Fruit fly (Drosophila melanogaster) whole organism, embryonic: ENCODE data around the gene CG4730.

Experiments
- BEAF-32 ChIP-seq: fragments of 200-800 bp; sonication (Bioruptor generic); optimal IDR thresholded peaks from 3 replicates; lab custom pipeline; 2017; ENCODE audit warnings: missing biosample characterization, missing genetic modification characterization, mild to moderate bottlenecking, moderate library complexity, missing genetic modification reagents
- Bgb ChIP-seq: fragments of 200-800 bp; sonication (Bioruptor generic); IDR thresholded peaks from 2 replicates; pipeline ENCODE4 v1.3.6; 2022; ENCODE audit warnings: missing biosample characterization, missing genetic modification characterization; ENCODE audit not compliant: partially characterized antibody
- C15 ChIP-seq: fragments of 200-800 bp; sonication (Bioruptor generic); IDR thresholded peaks from 3 replicates; pipeline ENCODE4 v1.3.6; 2022; ENCODE audit warnings: missing biosample characterization, missing genetic modification characterization
- CG10209 ChIP-seq: fragments of 200-800 bp; sonication (Bioruptor generic); optimal IDR thresholded peaks from 3 replicates; lab custom pipeline; 2017; ENCODE audit warnings: missing biosample characterization, mild to moderate bottlenecking, missing genetic modification characterization, missing genetic modification reagents
- CG1024 ChIP-seq: fragments of 200-800 bp; sonication (Bioruptor generic); IDR thresholded peaks from 2 replicates; pipeline ENCODE4 v1.3.6; 2022; ENCODE audit warnings: missing biosample characterization, missing genetic modification characterization
- CG10431 ChIP-seq: fragments of 200-800 bp; sonication (Bioruptor generic); optimal IDR thresholded peaks from 3 replicates; lab custom pipeline; 2018; ENCODE audit warnings: missing biosample characterization, mild to moderate bottlenecking, missing genetic modification characterization
- CG13287 ChIP-seq: fragments of 200-800 bp; sonication (Bioruptor generic); IDR thresholded peaks from 2 replicates; pipeline ENCODE4 v1.3.6; 2022; ENCODE audit warnings: missing biosample characterization, missing genetic modification characterization; ENCODE audit not compliant: partially characterized antibody
- CG15073 ChIP-seq: fragments of 200-800 bp; sonication (Bioruptor generic); optimal IDR thresholded peaks from 2 replicates; lab custom pipeline; 2016; ENCODE audit warnings: missing biosample characterization, missing genetic modification characterization
- CG15269 ChIP-seq: fragments of 200-800 bp; sonication (Bioruptor generic); optimal IDR thresholded peaks from 2 replicates; lab custom pipeline; 2018; ENCODE audit warnings: missing biosample characterization, mild to moderate bottlenecking, missing genetic modification characterization, moderate library complexity
- CG15514 ChIP-seq: fragments of 200-800 bp; sonication (Bioruptor generic); optimal IDR thresholded peaks from 3 replicates; lab custom pipeline; 2017; ENCODE audit warnings: missing biosample characterization, missing genetic modification characterization, mild to moderate bottlenecking, moderate library complexity, missing genetic modification reagents
- CG2678 ChIP-seq: fragments of 200-800 bp; sonication (Bioruptor generic); optimal IDR thresholded peaks from 3 replicates; lab custom pipeline; 2019; ENCODE audit warnings: missing biosample characterization, mild to moderate bottlenecking, missing genetic modification characterization, moderate library complexity
- CG3407 ChIP-seq: fragments of 200-800 bp; sonication (Bioruptor generic); optimal IDR thresholded peaks from 2 replicates; lab custom pipeline; 2018; ENCODE audit warnings: missing biosample characterization, mild to moderate bottlenecking, missing genetic modification characterization
- CG3995 ChIP-seq: fragments of 200-800 bp; sonication (Bioruptor generic); optimal IDR thresholded peaks from 3 replicates; lab custom pipeline; 2016; ENCODE audit warnings: missing biosample characterization, missing genetic modification characterization
- CG4854 ChIP-seq: fragments of 200-800 bp; sonication (Bioruptor generic); optimal IDR thresholded peaks from 2 replicates; lab custom pipeline; 2016; ENCODE audit warnings: missing biosample characterization, missing genetic modification characterization, inconsistent platforms
- CG5245 ChIP-seq: fragments of 200-800 bp; sonication (Bioruptor generic); optimal IDR thresholded peaks from 3 replicates; lab custom pipeline; 2016; ENCODE audit warnings: missing biosample characterization, missing genetic modification characterization
- CG5953 ChIP-seq: fragments of 200-800 bp; sonication (Bioruptor generic); IDR thresholded peaks from 2 replicates; pipeline ENCODE4 v1.3.6; 2022; ENCODE audit warnings: missing biosample characterization, missing genetic modification characterization
- CG6175 ChIP-seq: fragments of 200-800 bp; sonication (Bioruptor generic); IDR thresholded peaks from 3 replicates; pipeline ENCODE4 v1.3.6; 2022; ENCODE audit warnings: missing biosample characterization, missing genetic modification characterization
- D ChIP-seq, 2 experiments: fragments of 200-800 bp in 1 of 2; fragments of >200 bp in 1 of 2; sonication (Bioruptor generic) in 1 of 2; optimal IDR thresholded peaks; 2 replicates in 1 of 2; 3 replicates in 1 of 2; lab custom pipeline; 2017; ENCODE audit warnings: mild to moderate bottlenecking in 1 of 2, missing biosample characterization in 1 of 2, missing genetic modification characterization in 1 of 2, missing genetic modification reagents in 1 of 2
- D19A ChIP-seq: fragments of 200-800 bp; optimal IDR thresholded peaks from 3 replicates; lab custom pipeline; 2019; ENCODE audit warnings: missing biosample characterization, mild to moderate bottlenecking, missing genetic modification characterization, moderate library complexity
- Deaf1 ChIP-seq: fragments of 200-800 bp; optimal IDR thresholded peaks from 3 replicates; lab custom pipeline; 2019; ENCODE audit warnings: missing biosample characterization, mild to moderate bottlenecking, missing genetic modification characterization, moderate library complexity
- Dip3 ChIP-seq: fragments of 200-800 bp; sonication (Bioruptor generic); optimal IDR thresholded peaks from 3 replicates; lab custom pipeline; 2016; ENCODE audit warnings: missing biosample characterization, missing genetic modification characterization
- Dll ChIP-seq: fragments of 200-800 bp; sonication (Bioruptor generic); IDR thresholded peaks from 4 replicates; pipeline ENCODE4 v1.3.6; 2022; ENCODE audit warnings: missing biosample characterization, missing genetic modification characterization; ENCODE audit not compliant: partially characterized antibody
- Doc2 ChIP-seq: fragments of 200-800 bp; sonication (Bioruptor generic); IDR thresholded peaks from 2 replicates; pipeline ENCODE4 v1.3.6; 2022; ENCODE audit warnings: missing biosample characterization, missing genetic modification characterization
- Doc3 ChIP-seq: fragments of 200-800 bp; sonication (Bioruptor generic); IDR thresholded peaks from 3 replicates; pipeline ENCODE4 v1.3.6; 2022; ENCODE audit warnings: missing biosample characterization, missing genetic modification characterization; ENCODE audit not compliant: partially characterized antibody
- Drgx ChIP-seq: fragments of 200-800 bp; sonication (Bioruptor generic); IDR thresholded peaks from 2 replicates; pipeline ENCODE4 v1.3.6; 2022; ENCODE audit warnings: missing biosample characterization, missing genetic modification characterization
- E2f1 ChIP-seq: fragments of 200-800 bp; sonication (Bioruptor generic); IDR thresholded peaks from 2 replicates; pipeline ENCODE4 v1.3.6; 2022; ENCODE audit warnings: missing biosample characterization, missing genetic modification characterization
- Ets65A ChIP-seq: fragments of 200-800 bp; sonication (Bioruptor generic); peaks from one replicate; lab custom pipeline; 2016; ENCODE audit warnings: missing biosample characterization, missing genetic modification characterization
- Ets97D ChIP-seq: fragments of 200-800 bp; sonication (Bioruptor generic); optimal IDR thresholded peaks from 3 replicates; lab custom pipeline; 2016; ENCODE audit warnings: missing biosample characterization, missing genetic modification characterization
- Hand ChIP-seq: fragments of 200-800 bp; sonication (Bioruptor generic); optimal IDR thresholded peaks from 2 replicates; lab custom pipeline; 2017; ENCODE audit warnings: mild to moderate bottlenecking, missing biosample characterization, missing genetic modification reagents, missing genetic modification characterization
- Kr ChIP-seq: fragments of 200-800 bp; sonication (Bioruptor generic); optimal IDR thresholded peaks from 2 replicates; lab custom pipeline; 2017; ENCODE audit warnings: missing biosample characterization, mild to moderate bottlenecking, missing genetic modification characterization
- Myb ChIP-seq: fragments of 200-800 bp; sonication (Bioruptor generic); optimal IDR thresholded peaks from 2 replicates; lab custom pipeline; 2016; ENCODE audit warnings: missing biosample characterization, missing genetic modification characterization
- Sox100B ChIP-seq: fragments of 200-800 bp; sonication (Bioruptor generic); optimal IDR thresholded peaks from 3 replicates; lab custom pipeline; 2018; ENCODE audit warnings: missing biosample characterization, mild to moderate bottlenecking, missing genetic modification characterization
- Sox102F ChIP-seq: fragments of 200-800 bp; sonication (Bioruptor generic); optimal IDR thresholded peaks from 2 replicates; lab custom pipeline; 2018; ENCODE audit warnings: missing biosample characterization, mild to moderate bottlenecking, missing genetic modification characterization, moderate library complexity
- Usf ChIP-seq: fragments of 200-800 bp; sonication (Bioruptor generic); optimal IDR thresholded peaks from 2 replicates; lab custom pipeline; 2017; ENCODE audit warnings: missing genotype, missing biosample characterization, missing genetic modification characterization
- cad ChIP-seq: fragments of >200 bp; optimal IDR thresholded peaks from 2 replicates; lab custom pipeline; 2017; ENCODE audit warnings: missing biosample characterization, missing genetic modification characterization
- eyg ChIP-seq: fragments of 200-800 bp; sonication (Bioruptor generic); optimal IDR thresholded peaks from 3 replicates; lab custom pipeline; 2016; ENCODE audit warnings: missing biosample characterization, missing genetic modification characterization
- gfzf ChIP-seq: fragments of 200-800 bp; sonication (Bioruptor generic); optimal IDR thresholded peaks from 2 replicates; lab custom pipeline; 2016; ENCODE audit warnings: missing biosample characterization, mild to moderate bottlenecking, missing genetic modification characterization, moderate library complexity
- gro ChIP-seq: fragments of 200-800 bp; sonication (Bioruptor generic); optimal IDR thresholded peaks from 2 replicates; lab custom pipeline; 2016; ENCODE audit warnings: missing biosample characterization, missing genetic modification characterization
- hbn ChIP-seq: fragments of 200-800 bp; sonication (Bioruptor generic); IDR thresholded peaks from 2 replicates; pipeline ENCODE4 v1.3.6; 2022; ENCODE audit warnings: missing biosample characterization, missing genetic modification characterization; ENCODE audit not compliant: partially characterized antibody
- hth ChIP-seq: fragments of >200 bp; optimal IDR thresholded peaks from 2 replicates; lab custom pipeline; 2017; ENCODE audit warnings: inconsistent platforms
- ken ChIP-seq: fragments of 200-800 bp; sonication (Bioruptor generic); IDR thresholded peaks from 3 replicates; pipeline ENCODE4 v1.3.6; 2022; ENCODE audit warnings: missing biosample characterization, missing genetic modification characterization
- oc ChIP-seq: fragments of 200-800 bp; sonication (Bioruptor generic); optimal IDR thresholded peaks from 2 replicates; lab custom pipeline; 2018; ENCODE audit warnings: missing biosample characterization, mild to moderate bottlenecking, missing genetic modification characterization, moderate library complexity
- p53 ChIP-seq: fragments of 200-800 bp; sonication (Bioruptor generic); optimal IDR thresholded peaks from 2 replicates; lab custom pipeline; 2016; ENCODE audit warnings: missing biosample characterization, missing genetic modification characterization
- repo ChIP-seq: fragments of 200-800 bp; sonication (Bioruptor generic); optimal IDR thresholded peaks from 2 replicates; lab custom pipeline; 2016; ENCODE audit warnings: missing biosample characterization, missing genetic modification characterization
- sima ChIP-seq: fragments of 200-800 bp; sonication (Bioruptor generic); optimal IDR thresholded peaks from 2 replicates; lab custom pipeline; 2016; ENCODE audit warnings: missing biosample characterization, missing genetic modification characterization
- tll ChIP-seq, 2 experiments: fragments of 200-800 bp in 1 of 2; fragments of >200 bp in 1 of 2; sonication (Bioruptor generic) in 1 of 2; optimal IDR thresholded peaks; 2 replicates each; lab custom pipeline; 2017 to 2019; ENCODE audit warnings: missing biosample characterization in 2 of 2, missing genetic modification characterization in 2 of 2, mild to moderate bottlenecking in 1 of 2, moderate library complexity in 1 of 2
- twi ChIP-seq: fragments of 200-800 bp; optimal IDR thresholded peaks from 2 replicates; lab custom pipeline; 2019; ENCODE audit warnings: missing biosample characterization, mild to moderate bottlenecking, missing genetic modification characterization, moderate library complexity
- unpg ChIP-seq: fragments of 200-800 bp; sonication (Bioruptor generic); optimal IDR thresholded peaks from 3 replicates; lab custom pipeline; 2018; ENCODE audit warnings: missing biosample characterization, mild to moderate bottlenecking, missing genetic modification characterization, moderate library complexity
- z ChIP-seq: fragments of 200-800 bp; sonication (Bioruptor generic); IDR thresholded peaks from 3 replicates; pipeline ENCODE4 v1.3.6; 2022; ENCODE audit warnings: missing biosample characterization, missing genetic modification characterization

The CG4730 gene

DNA sequence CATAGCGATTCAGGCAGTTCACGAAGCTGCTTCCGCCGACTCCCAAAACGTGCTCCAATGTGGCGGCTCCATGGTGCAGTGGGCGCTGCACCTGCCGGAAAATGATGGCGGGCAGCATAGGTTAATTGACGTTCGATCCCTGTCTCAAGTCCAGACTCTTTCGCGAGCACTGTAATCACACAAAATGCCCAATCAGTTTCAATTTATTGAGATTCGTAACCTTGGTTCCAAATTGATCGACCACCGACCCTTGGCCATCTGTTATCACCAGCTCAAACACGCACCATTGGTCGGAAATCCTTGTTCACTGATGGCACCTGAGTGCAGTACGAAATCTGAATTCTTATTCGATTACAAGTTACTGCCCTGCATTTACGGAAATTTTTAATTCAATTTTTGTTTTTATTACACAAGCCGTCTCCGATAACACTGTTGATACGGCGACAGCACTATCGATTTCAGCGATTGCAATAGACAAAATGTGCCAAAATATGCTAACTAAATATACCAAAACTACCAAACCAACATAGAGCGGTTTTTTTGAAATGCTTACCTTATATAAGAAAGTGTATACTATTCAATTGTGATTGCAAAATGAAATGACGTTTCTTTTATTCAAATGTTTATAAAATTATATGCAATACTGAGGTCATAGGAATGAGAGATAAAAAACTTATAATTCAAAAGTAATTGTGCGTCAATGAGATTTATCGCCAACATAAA is 8.4 kb upstream of the CG4730 start, which contains the start of gene CLS (continued):
- TF ChIP-seq Bgb (GFP tag; lab: Robert Waterston, UW) (peak; percentile 64; the same call in 1 of the 2 replicates), E2f1 (GFP tag; lab: Robert Waterston, UW) (no peak), hth (lab: Kevin White, UChicago) (no peak), C15 (no peak), Ets97D (GFP tag; lab: Kevin White, UChicago) (peak; percentile 64), Doc2 (GFP tag; lab: Robert Waterston, UW) (no peak), CG15514 (GFP tag; lab: Kevin White, UChicago) (peak; percentile 10), CG15269 (tag; lab: Kevin White, UChicago) (no peak), CG4854 (GFP tag; lab: Kevin White, UChicago) (no peak), hbn (peak; percentile 47), Drgx (GFP tag; lab: Robert Waterston, UW) (no peak), Sox102F (GFP tag; lab: Kevin White, UChicago) (no peak), Hand (GFP tag; lab: Kevin White, UChicago) (no peak), CG5953 (no peak), CG15073 (no peak), CG1024 (GFP tag; lab: Robert Waterston, UW) (no peak), z (GFP tag; lab: Robert Waterston, UW) (no peak), twi (tag; lab: Kevin White, UChicago) (no peak), CG3407 (GFP tag; lab: Kevin White, UChicago) (no peak), Doc3 (GFP tag; lab: Robert Waterston, UW) (0 out of 3 replicates have a peak, but pooled peaks have one; percentile 52), unpg (GFP tag; lab: Kevin White, UChicago) (no peak), Myb (GFP tag; lab: Kevin White, UChicago) (peak; percentile 32), BEAF-32 (GFP tag; lab: Kevin White, UChicago) (peak; percentile 62), CG5245 (no peak), p53 (no peak), sima (no peak), CG10431 (no peak), CG13287 (GFP tag; lab: Robert Waterston, UW) (peak; percentile 74), CG10209 (GFP tag; lab: Kevin White, UChicago) (no peak), Ets65A (GFP tag; lab: Kevin White, UChicago) (no peak), Sox100B (GFP tag; lab: Kevin White, UChicago) (no peak), CG2678 (no peak), ken (no peak), eyg (GFP tag; lab: Kevin White, UChicago) (no peak), Usf (GFP tag; lab: Kevin White, UChicago) (no peak), CG6175 (GFP tag; lab: Robert Waterston, UW) (no peak), Dip3 (GFP tag; lab: Kevin White, UChicago) (no peak), oc (tag; lab: Kevin White, UChicago) (no peak), CG3995 (GFP tag; lab: Kevin White, UChicago) (no peak), repo (GFP tag; lab: Kevin White, UChicago) (no peak), Kr (GFP tag; lab: Kevin White, UChicago) (no peak), cad (GFP tag; lab: Kevin White, UChicago) (no peak), Dll (GFP tag; lab: Robert Waterston, UW) (peak; percentile 71), gro (GFP tag; lab: Kevin White, UChicago) (no peak), D19A (no peak), tll (GFP tag; optimal IDR thresholded peaks at IDR 0.05; lab: Kevin White, UChicago) (no peak), D (optimal IDR thresholded peaks at IDR 0.05; lab: Kevin White, UChicago) (no peak), D (GFP tag; optimal IDR thresholded peaks at IDR 0.05; lab: Kevin White, UChicago) (no peak), gfzf (GFP tag; lab: Kevin White, UChicago) (peak; percentile 77), Deaf1 (tag; lab: Kevin White, UChicago) (no peak)
